Fruit fly (Drosophila melanogaster) whole organism, prepupa: Measurements from ENCODE around the gene CG9951.

Experiments used
- CG11294 ChIP-seq: fragments of 200-800 bp; sonication (Bioruptor generic); IDR thresholded peaks from 2 replicates; pipeline ENCODE4 v1.3.6; 2022; ENCODE audit warnings: missing biosample characterization, missing genetic modification characterization
- CG8632 ChIP-seq: fragments of 200-800 bp; sonication (Bioruptor generic); optimal IDR thresholded peaks from 3 replicates; lab custom pipeline; 2016; ENCODE audit warnings: missing biosample characterization, missing genetic modification characterization
- dac ChIP-seq: fragments of 200-800 bp; sonication (Bioruptor generic); optimal IDR thresholded peaks from 2 replicates; lab custom pipeline; 2017; ENCODE audit warnings: missing biosample characterization, mild to moderate bottlenecking, missing genetic modification characterization

- TF ChIP-seq dac (GFP tag; lab: Kevin White, UChicago) (no peak), CG11294 (GFP tag; lab: Robert Waterston, UW) (no peak), CG8632 (GFP tag; lab: Kevin White, UChicago) (no peak)
Measured at dm6 chr3L:16867190-16867589, 4.2 kb downstream of the CG9951 start.
